Fruit fly (Drosophila melanogaster) whole organism, embryonic: ENCODE results near the gene CG5376.

ENCODE experiments used
- Bgb ChIP-seq: fragments of 200-800 bp; sonication (Bioruptor generic); IDR thresholded peaks from 2 replicates; pipeline ENCODE4 v1.3.6; 2022; ENCODE audit warnings: missing biosample characterization, missing genetic modification characterization; ENCODE audit not compliant: partially characterized antibody
- Bteb2 ChIP-seq: fragments of 200-800 bp; sonication (Bioruptor generic); optimal IDR thresholded peaks from 2 replicates; lab custom pipeline; 2016; ENCODE audit warnings: missing biosample characterization, missing genetic modification characterization
- CG10274 ChIP-seq: fragments of 200-800 bp; sonication (Bioruptor generic); optimal IDR thresholded peaks from 3 replicates; lab custom pipeline; 2017; ENCODE audit warnings: missing biosample characterization, mild to moderate bottlenecking, missing genetic modification characterization
- CG10321 ChIP-seq: fragments of 200-800 bp; sonication (Bioruptor generic); IDR thresholded peaks from 2 replicates; pipeline ENCODE4 v1.3.6; 2022; ENCODE audit warnings: missing biosample characterization, missing genetic modification characterization
- CG13123 ChIP-seq: fragments of 200-800 bp; sonication (Bioruptor generic); optimal IDR thresholded peaks from 2 replicates; lab custom pipeline; 2016; ENCODE audit warnings: missing biosample characterization, missing genetic modification characterization
- CG14667 ChIP-seq: fragments of 200-800 bp; sonication (Bioruptor generic); IDR thresholded peaks from 2 replicates; pipeline ENCODE4 v1.3.6; 2022; ENCODE audit warnings: missing biosample characterization, missing genetic modification characterization
- CG16813 ChIP-seq: fragments of 200-800 bp; sonication (Bioruptor generic); IDR thresholded peaks from 3 replicates; pipeline ENCODE4 v1.3.6; 2022; ENCODE audit warnings: missing biosample characterization, missing genetic modification characterization; ENCODE audit not compliant: partially characterized antibody
- CG17186 ChIP-seq: fragments of 200-800 bp; sonication (Bioruptor generic); optimal IDR thresholded peaks from 3 replicates; lab custom pipeline; 2017; ENCODE audit warnings: missing biosample characterization, missing genetic modification reagents, missing genetic modification characterization
- CG17328 ChIP-seq: fragments of 200-800 bp; sonication (Bioruptor generic); IDR thresholded peaks from 2 replicates; pipeline ENCODE4 v1.3.6; 2022; ENCODE audit warnings: missing biosample characterization, missing genetic modification characterization
- CG17612 ChIP-seq: fragments of 200-800 bp; sonication (Bioruptor generic); IDR thresholded peaks from 2 replicates; pipeline ENCODE4 v1.3.6; 2022; ENCODE audit warnings: missing biosample characterization, missing genetic modification characterization
- CG1792 ChIP-seq: fragments of 200-800 bp; sonication (Bioruptor generic); optimal IDR thresholded peaks from 2 replicates; lab custom pipeline; 2016; ENCODE audit warnings: missing biosample characterization, missing genetic modification characterization
- CG2712 ChIP-seq: fragments of 200-800 bp; optimal IDR thresholded peaks from 3 replicates; lab custom pipeline; 2019; ENCODE audit warnings: missing biosample characterization, mild to moderate bottlenecking, missing genetic modification characterization, moderate library complexity
- CG32532 ChIP-seq: fragments of 200-800 bp; sonication (Bioruptor generic); IDR thresholded peaks from 2 replicates; pipeline ENCODE4 v1.3.6; 2022; ENCODE audit warnings: missing biosample characterization, missing genetic modification characterization
- CG4360 ChIP-seq: fragments of 200-800 bp; sonication (Bioruptor generic); IDR thresholded peaks from 2 replicates; pipeline ENCODE4 v1.3.6; 2022; ENCODE audit warnings: missing biosample characterization, missing genetic modification characterization
- CG6765 ChIP-seq: fragments of 200-800 bp; sonication (Bioruptor generic); optimal IDR thresholded peaks from 3 replicates; lab custom pipeline; 2017; ENCODE audit warnings: missing biosample characterization, mild to moderate bottlenecking, missing genetic modification characterization
- CG6791 ChIP-seq: fragments of 200-800 bp; sonication (Bioruptor generic); IDR thresholded peaks from 3 replicates; pipeline ENCODE4 v1.3.6; 2022; ENCODE audit warnings: missing biosample characterization, missing genetic modification characterization; ENCODE audit not compliant: partially characterized antibody
- CG8478 ChIP-seq: fragments of >200 bp; optimal IDR thresholded peaks from 2 replicates; lab custom pipeline; 2018
- CG9727 ChIP-seq: fragments of 200-800 bp; sonication (Bioruptor generic); optimal IDR thresholded peaks from 3 replicates; lab custom pipeline; 2017; ENCODE audit warnings: missing biosample characterization, mild to moderate bottlenecking, missing genetic modification characterization
- CoRest ChIP-seq: fragments of 200-800 bp; sonication (Bioruptor generic); optimal IDR thresholded peaks from 3 replicates; lab custom pipeline; 2018; ENCODE audit warnings: missing biosample characterization, mild to moderate bottlenecking, missing genetic modification characterization, moderate library complexity
- D ChIP-seq, 2 experiments: fragments of 200-800 bp in 1 of 2; fragments of >200 bp in 1 of 2; sonication (Bioruptor generic) in 1 of 2; optimal IDR thresholded peaks; 2 replicates in 1 of 2; 3 replicates in 1 of 2; lab custom pipeline; 2017; ENCODE audit warnings: mild to moderate bottlenecking in 1 of 2, missing biosample characterization in 1 of 2, missing genetic modification characterization in 1 of 2, missing genetic modification reagents in 1 of 2
- ERR ChIP-seq: fragments of 200-800 bp; sonication (Bioruptor generic); optimal IDR thresholded peaks from 2 replicates; lab custom pipeline; 2016; ENCODE audit warnings: missing biosample characterization, missing genetic modification characterization
- HHEX ChIP-seq: fragments of 200-800 bp; sonication (Bioruptor generic); optimal IDR thresholded peaks from 3 replicates; lab custom pipeline; 2017; ENCODE audit warnings: missing biosample characterization, mild to moderate bottlenecking, missing genetic modification characterization, missing genetic modification reagents
- HLH3B ChIP-seq: fragments of 200-800 bp; sonication (Bioruptor generic); IDR thresholded peaks from 2 replicates; pipeline ENCODE4 v1.3.6; 2022; ENCODE audit warnings: missing biosample characterization, missing genetic modification characterization
- Hey ChIP-seq: fragments of 200-800 bp; sonication (Bioruptor generic); optimal IDR thresholded peaks from 3 replicates; lab custom pipeline; 2018; ENCODE audit warnings: missing biosample characterization, mild to moderate bottlenecking, missing genetic modification characterization
- Hmx ChIP-seq: fragments of 200-800 bp; sonication (Bioruptor generic); optimal IDR thresholded peaks from 2 replicates; lab custom pipeline; 2016; ENCODE audit warnings: missing biosample characterization, missing genetic modification characterization
- MTF-1 ChIP-seq: fragments of 200-800 bp; sonication (Bioruptor generic); optimal IDR thresholded peaks from 2 replicates; lab custom pipeline; 2018; ENCODE audit warnings: missing biosample characterization, mild to moderate bottlenecking, missing genetic modification characterization, borderline replicate concordance
- Poxn ChIP-seq: fragments of 200-800 bp; sonication (Bioruptor generic); IDR thresholded peaks from 2 replicates; pipeline ENCODE4 v1.3.6; 2022; ENCODE audit warnings: missing biosample characterization, missing genetic modification characterization
- Sry-β ChIP-seq: fragments of 200-800 bp; sonication (Bioruptor generic); optimal IDR thresholded peaks from 2 replicates; lab custom pipeline; 2018; ENCODE audit warnings: missing biosample characterization, mild to moderate bottlenecking, missing genetic modification characterization, moderate library complexity
- Trl ChIP-seq, 3 experiments: fragments of >200 bp in 2 of 3; fragments of 200-800 bp in 1 of 3; sonication (Bioruptor generic) in 1 of 3; optimal IDR thresholded peaks; 2 replicates in 1 of 3; 3 replicates in 2 of 3; lab custom pipeline; 2016 to 2017; ENCODE audit warnings: missing biosample characterization in 1 of 3, missing genetic modification characterization in 1 of 3
- Usf ChIP-seq: fragments of 200-800 bp; sonication (Bioruptor generic); optimal IDR thresholded peaks from 2 replicates; lab custom pipeline; 2017; ENCODE audit warnings: missing genotype, missing biosample characterization, missing genetic modification characterization
- abd-A ChIP-seq: fragments of 200-800 bp; sonication (Bioruptor generic); optimal IDR thresholded peaks from 3 replicates; lab custom pipeline; 2019; ENCODE audit warnings: missing biosample characterization, mild to moderate bottlenecking, missing genetic modification characterization, moderate library complexity
- ato ChIP-seq: fragments of 200-800 bp; sonication (Bioruptor generic); IDR thresholded peaks from 2 replicates; pipeline ENCODE4 v1.3.6; 2022; ENCODE audit warnings: missing biosample characterization, missing genetic modification characterization; ENCODE audit not compliant: partially characterized antibody
- bab2 ChIP-seq: fragments of 200-800 bp; sonication (Bioruptor generic); optimal IDR thresholded peaks from 2 replicates; lab custom pipeline; 2016; ENCODE audit warnings: missing biosample characterization, missing genetic modification characterization
- br ChIP-seq: fragments of >200 bp; optimal IDR thresholded peaks from 2 replicates; lab custom pipeline; 2017
- btn ChIP-seq: fragments of 200-800 bp; sonication (Bioruptor generic); optimal IDR thresholded peaks from 2 replicates; lab custom pipeline; 2016; ENCODE audit warnings: missing biosample characterization, missing genetic modification characterization
- cato ChIP-seq: fragments of 200-800 bp; sonication (Bioruptor generic); optimal IDR thresholded peaks from 2 replicates; lab custom pipeline; 2016; ENCODE audit warnings: missing biosample characterization, missing genetic modification characterization, borderline replicate concordance
- chm ChIP-seq: fragments of 200-800 bp; sonication (Bioruptor generic); IDR thresholded peaks from 2 replicates; pipeline ENCODE4 v1.3.6; 2022; ENCODE audit warnings: missing biosample characterization, missing genetic modification characterization
- crp ChIP-seq, 2 experiments: fragments of 200-800 bp; sonication (Bioruptor generic); optimal IDR thresholded peaks; 2 replicates in 1 of 2; 3 replicates in 1 of 2; lab custom pipeline; 2017; ENCODE audit warnings: missing biosample characterization in 2 of 2, missing genetic modification characterization in 2 of 2, mild to moderate bottlenecking in 1 of 2, moderate library complexity in 1 of 2
- dmrt99B ChIP-seq: fragments of 200-800 bp; sonication (Bioruptor generic); optimal IDR thresholded peaks from 2 replicates; lab custom pipeline; 2018; ENCODE audit warnings: missing biosample characterization, mild to moderate bottlenecking, missing genetic modification characterization, moderate library complexity
- gce ChIP-seq: fragments of 200-800 bp; sonication (Bioruptor generic); IDR thresholded peaks from 3 replicates; pipeline ENCODE4 v1.3.6; 2022; ENCODE audit warnings: missing biosample characterization, missing genetic modification characterization
- ken ChIP-seq: fragments of 200-800 bp; sonication (Bioruptor generic); IDR thresholded peaks from 3 replicates; pipeline ENCODE4 v1.3.6; 2022; ENCODE audit warnings: missing biosample characterization, missing genetic modification characterization
- mirr ChIP-seq: fragments of 200-800 bp; sonication (Bioruptor generic); optimal IDR thresholded peaks from 3 replicates; lab custom pipeline; 2018; ENCODE audit warnings: missing biosample characterization, mild to moderate bottlenecking, missing genetic modification characterization
- pho ChIP-seq: fragments of 200-800 bp; sonication (Bioruptor generic); optimal IDR thresholded peaks from 2 replicates; lab custom pipeline; 2016; ENCODE audit warnings: missing biosample characterization, missing genetic modification characterization
- prd ChIP-seq, 3 experiments: fragments of >200 bp in 2 of 3; fragments of 200-800 bp in 1 of 3; sonication (Bioruptor generic) in 1 of 3; optimal IDR thresholded peaks in 2 of 3; IDR thresholded peaks in 1 of 3; 2 replicates in 2 of 3; 3 replicates in 1 of 3; pipeline versions ENCODE4 v1.3.6 to Lab custom; 2017 to 2022; ENCODE audit warnings: missing biosample characterization in 1 of 3, missing genetic modification characterization in 1 of 3
- repo ChIP-seq: fragments of 200-800 bp; sonication (Bioruptor generic); optimal IDR thresholded peaks from 2 replicates; lab custom pipeline; 2016; ENCODE audit warnings: missing biosample characterization, missing genetic modification characterization
- shn ChIP-seq: fragments of 200-800 bp; sonication (Bioruptor generic); optimal IDR thresholded peaks from 3 replicates; lab custom pipeline; 2016; ENCODE audit warnings: missing biosample characterization, missing genetic modification characterization
- sisA ChIP-seq: fragments of 200-800 bp; sonication (Bioruptor generic); IDR thresholded peaks from 2 replicates; pipeline ENCODE4 v1.3.6; 2022; ENCODE audit warnings: missing biosample characterization, missing genetic modification characterization
- trem ChIP-seq: fragments of 200-800 bp; optimal IDR thresholded peaks from 3 replicates; lab custom pipeline; 2019; ENCODE audit warnings: missing biosample characterization, mild to moderate bottlenecking, missing genetic modification characterization, moderate library complexity
- twi ChIP-seq: fragments of 200-800 bp; optimal IDR thresholded peaks from 2 replicates; lab custom pipeline; 2019; ENCODE audit warnings: missing biosample characterization, mild to moderate bottlenecking, missing genetic modification characterization, moderate library complexity

CG5376 gene

dm6 chr3R:22447874-22448254 is 40.9 kb downstream of the CG5376 start, which contains the start of gene CG34376 (continued):
- no peak for TF ChIP-seq Poxn (GFP tag; lab: Robert Waterston, UW)
- TF ChIP-seq ato (GFP tag; lab: Robert Waterston, UW): peak; percentile 44; the same call in 1 of the 2 replicates
- TF ChIP-seq CG2712: peak; percentile 29
- no peak for TF ChIP-seq CG1792 (GFP tag; lab: Kevin White, UChicago)
- no peak for TF ChIP-seq cato (GFP tag; lab: Kevin White, UChicago)
- TF ChIP-seq ERR (GFP tag; lab: Kevin White, UChicago): peak; percentile 31
- TF ChIP-seq br: no peak
- no peak for TF ChIP-seq Trl (optimal IDR thresholded peaks at IDR 0.05; lab: Kevin White, UChicago)
- TF ChIP-seq Trl (GFP tag; optimal IDR thresholded peaks at IDR 0.05; lab: Kevin White, UChicago): peak; percentile 13
- peak; percentile 85 for TF ChIP-seq mirr (GFP tag; lab: Kevin White, UChicago)
- no peak; the same call in 1 of the 2 replicates for TF ChIP-seq sisA (GFP tag; lab: Robert Waterston, UW)
- peak; percentile 32 for TF ChIP-seq MTF-1 (GFP tag; lab: Kevin White, UChicago)
- no peak for TF ChIP-seq CG17612 (GFP tag; lab: Robert Waterston, UW)
- TF ChIP-seq shn (GFP tag; lab: Kevin White, UChicago): no peak
- peak; percentile 28 for TF ChIP-seq CG6765
- no peak for TF ChIP-seq Bteb2
- TF ChIP-seq CG17186 (GFP tag; lab: Kevin White, UChicago): peak; percentile 62
- TF ChIP-seq dmrt99B (tag; lab: Kevin White, UChicago): no peak
- TF ChIP-seq CG6791 (GFP tag; lab: Robert Waterston, UW): peak; percentile 57; the same call in 2 of the 3 replicates
- no peak for TF ChIP-seq CG10274 (GFP tag; lab: Kevin White, UChicago)
- no peak for TF ChIP-seq CG8478 (lab: Kevin White, UChicago)
- peak; percentile 57 for TF ChIP-seq trem
- TF ChIP-seq CG32532: peak; percentile 48
- no peak for TF ChIP-seq CG4360 (GFP tag; lab: Robert Waterston, UW)
- TF ChIP-seq Hmx: no peak
- no peak for TF ChIP-seq D (optimal IDR thresholded peaks at IDR 0.05; lab: Kevin White, UChicago)
- no peak for TF ChIP-seq D (GFP tag; optimal IDR thresholded peaks at IDR 0.05; lab: Kevin White, UChicago)
- no peak for TF ChIP-seq CG10321
- TF ChIP-seq pho (GFP tag; lab: Kevin White, UChicago): no peak
- TF ChIP-seq twi: no peak
- TF ChIP-seq gce (GFP tag; lab: Robert Waterston, UW): 0 out of 3 replicates have a peak, but pooled peaks have one; percentile 19
- 0 out of 3 replicates have a peak, but pooled peaks have one; percentile 30 for TF ChIP-seq CG16813 (GFP tag; lab: Robert Waterston, UW)
- TF ChIP-seq crp (GFP tag; optimal IDR thresholded peaks at IDR 0.05; lab: Kevin White, UChicago): peak in 1 of 2 experiments; percentile 66
- TF ChIP-seq btn (GFP tag; lab: Kevin White, UChicago): no peak
- no peak for TF ChIP-seq Hey (tag; lab: Kevin White, UChicago)
- TF ChIP-seq ken (GFP tag; lab: Robert Waterston, UW): peak; percentile 60; the same call in 2 of the 3 replicates
- TF ChIP-seq repo (GFP tag; lab: Kevin White, UChicago): no peak
- TF ChIP-seq prd (optimal IDR thresholded peaks at IDR 0.05; lab: Kevin White, UChicago): no peak
- 0 out of 3 replicates have a peak, but pooled peaks have one; percentile 4 for TF ChIP-seq prd (GFP tag; IDR thresholded peaks at IDR 0.05; lab: Robert Waterston, UW)
- TF ChIP-seq HLH3B (GFP tag; lab: Robert Waterston, UW): peak; percentile 23; the same call in 1 of the 2 replicates
- TF ChIP-seq CG13123 (GFP tag; lab: Kevin White, UChicago): no peak
- no peak for TF ChIP-seq HHEX (GFP tag; lab: Kevin White, UChicago)
- peak; percentile 36; the same call in 1 of the 2 replicates for TF ChIP-seq Bgb
- TF ChIP-seq CoRest: peak; percentile 62
- peak; percentile 55 for TF ChIP-seq Sry-β (GFP tag; lab: Kevin White, UChicago)
- TF ChIP-seq abd-A (tag; lab: Kevin White, UChicago): peak; percentile 88
- no peak for TF ChIP-seq CG14667 (GFP tag; lab: Robert Waterston, UW)
- TF ChIP-seq CG17328 (GFP tag; lab: Robert Waterston, UW): peak; percentile 47; the same call in 1 of the 2 replicates
- no peak for TF ChIP-seq chm
- no peak for TF ChIP-seq bab2 (GFP tag; lab: Kevin White, UChicago)
- peak; percentile 48 for TF ChIP-seq CG9727
- TF ChIP-seq Usf (GFP tag; lab: Kevin White, UChicago): no peak
